Worm (Caenorhabditis elegans): Measurements from ENCODE around the gene srb-1.

The srb-1 gene

ce11 chrII:5150829-5151228, 20.0 kb downstream of the srb-1 start, which contains the start of gene srb-16:
Gene srb-16, minus strand, starts transcription at chrII:5150929.
- TF ChIP-seq ztf-11 (tag; optimal IDR thresholded peaks at IDR 0.05) (no peak), nhr-12 (tag; optimal IDR thresholded peaks at IDR 0.05) (no peak), R02D3.7 (tag; optimal IDR thresholded peaks at IDR 0.05) (no peak), ama-1 (optimal IDR thresholded peaks at IDR 0.05) (no peak), eor-1 (tag; optimal IDR thresholded peaks at IDR 0.05) (no peak), mdl-1 (tag; optimal IDR thresholded peaks at IDR 0.05) (no peak), elt-1 (tag; optimal IDR thresholded peaks at IDR 0.05) (no peak), daf-12 (tag; optimal IDR thresholded peaks at IDR 0.05) (no peak), ceh-9 (tag; optimal IDR thresholded peaks at IDR 0.05) (no peak), nhr-67 (tag; optimal IDR thresholded peaks at IDR 0.05) (no peak), unc-62 (GFP tag; optimal IDR thresholded peaks at IDR 0.05) (no peak), pha-4 (tag; optimal IDR thresholded peaks at IDR 0.05) (no peak), aly-2 (tag; optimal IDR thresholded peaks at IDR 0.05) (no peak), skn-1 (tag; optimal IDR thresholded peaks at IDR 0.05) (no peak), pqm-1 (tag; optimal IDR thresholded peaks at IDR 0.05) (no peak), nhr-77 (tag; optimal IDR thresholded peaks at IDR 0.05) (no peak)

ce11 chrII:5148349-5148748, 22.5 kb downstream of the srb-1 start, which contains the start of gene F58A6.5:
Gene F58A6.5, minus strand, starts transcription at chrII:5148449.
- TF ChIP-seq nfya-1 (tag; optimal IDR thresholded peaks at IDR 0.05; ENCODE audit: insufficient read depth): no peak
- no peak for TF ChIP-seq jun-1 (tag; optimal IDR thresholded peaks at IDR 0.05)

ce11 chrII:5142619-5143018, 28.2 kb downstream of the srb-1 start, which contains the start of gene F58A6.1:
Gene F58A6.1, plus strand, starts transcription at chrII:5142919.
- no peak for TF ChIP-seq fos-1 (tag; optimal IDR thresholded peaks at IDR 0.05)
- no peak for TF ChIP-seq ZK546.5 (tag; optimal IDR thresholded peaks at IDR 0.05)
- TF ChIP-seq ceh-28 (tag; optimal IDR thresholded peaks at IDR 0.05): no peak
- no peak for TF ChIP-seq pqm-1 (tag; optimal IDR thresholded peaks at IDR 0.05)
- no peak for TF ChIP-seq nfya-1 (tag; optimal IDR thresholded peaks at IDR 0.05; ENCODE audit: insufficient read depth)
- TF ChIP-seq mml-1 (tag; optimal IDR thresholded peaks at IDR 0.05): no peak
- no peak for TF ChIP-seq nhr-11 (tag; optimal IDR thresholded peaks at IDR 0.05)
- no peak for TF ChIP-seq eor-1 (tag; optimal IDR thresholded peaks at IDR 0.05)
- no peak for TF ChIP-seq mdl-1 (tag; optimal IDR thresholded peaks at IDR 0.05)

- TF ChIP-seq nhr-25 (tag; optimal IDR thresholded peaks at IDR 0.05): peak; percentile 64
- no peak for TF ChIP-seq tbx-2 (tag; optimal IDR thresholded peaks at IDR 0.05)
- TF ChIP-seq ceh-9 (tag; optimal IDR thresholded peaks at IDR 0.05): no peak
- peak; percentile 28 for TF ChIP-seq mdl-1 (tag; optimal IDR thresholded peaks at IDR 0.05)
- TF ChIP-seq sea-2 (GFP tag; optimal IDR thresholded peaks at IDR 0.05): no peak
- TF ChIP-seq elt-1 (tag; optimal IDR thresholded peaks at IDR 0.05): no peak
- no peak for TF ChIP-seq ceh-28 (tag; optimal IDR thresholded peaks at IDR 0.05)
- TF ChIP-seq jun-1 (tag; optimal IDR thresholded peaks at IDR 0.05): peak; percentile 20
- no peak for TF ChIP-seq nhr-76 (tag; optimal IDR thresholded peaks at IDR 0.05)
- TF ChIP-seq nhr-237 (tag; optimal IDR thresholded peaks at IDR 0.05): no peak
- no peak for TF ChIP-seq nfya-1 (tag; optimal IDR thresholded peaks at IDR 0.05; ENCODE audit: insufficient read depth)
- TF ChIP-seq fos-1 (tag; optimal IDR thresholded peaks at IDR 0.05): no peak
- no peak for TF ChIP-seq R02D3.7 (tag; optimal IDR thresholded peaks at IDR 0.05)
- no peak for TF ChIP-seq ceh-16 (tag; optimal IDR thresholded peaks at IDR 0.05)
- TF ChIP-seq nhr-43 (tag; optimal IDR thresholded peaks at IDR 0.05; ENCODE audit: poor library complexity, severe bottlenecking): peak; percentile 44
- TF ChIP-seq elt-3 (tag; optimal IDR thresholded peaks at IDR 0.05): no peak
- peak; percentile 98 for TF ChIP-seq elt-2 (tag; optimal IDR thresholded peaks at IDR 0.05)
- no peak for TF ChIP-seq fkh-2 (tag; optimal IDR thresholded peaks at IDR 0.05)
- TF ChIP-seq pqm-1 (tag; optimal IDR thresholded peaks at IDR 0.05): peak; percentile 89
- no peak for TF ChIP-seq lin-39 (tag; optimal IDR thresholded peaks at IDR 0.05)
- TF ChIP-seq zag-1 (tag; optimal IDR thresholded peaks at IDR 0.05): no peak
Observed at ce11 chrII:5141945-5142514, 28.8 kb downstream of the srb-1 start, which contains the start of gene nas-29. Gene nas-29, minus strand, starts transcription at chrII:5142036.

Measured in whole organism, L3 larva.